Worm (Caenorhabditis elegans) whole organism, young adult: ENCODE measurements around the gene srt-4.
A peak's percentile ranks its signal among the peaks of the same experiment; 100 is the strongest.

ENCODE experiments used
- F33H1.4 ChIP-seq: fragments of 200-800 bp; sonication (Bioruptor generic); IDR thresholded peaks from 2 replicates; pipeline ENCODE4 v1.3.6; 2022; ENCODE audit warnings: missing genetic modification reagents, missing genetic modification characterization, missing compliant biosample characterization
- F52B5.7 ChIP-seq: sonication (generic microtip); optimal IDR thresholded peaks from 2 replicates; lab custom pipeline; 2016; ENCODE audit warnings: mild to moderate bottlenecking, missing genetic modification characterization, missing compliant biosample characterization
- F57A8.1 ChIP-seq: fragments of 200-800 bp; sonication (Bioruptor generic); optimal IDR thresholded peaks from 2 replicates; lab custom pipeline; 2018; ENCODE audit warnings: mild to moderate bottlenecking, missing genetic modification characterization, moderate library complexity, missing compliant biosample characterization
- T26A5.8 ChIP-seq: sonication (generic microtip); optimal IDR thresholded peaks from 2 replicates; lab custom pipeline; 2016; ENCODE audit warnings: missing genetic modification characterization, missing compliant biosample characterization
- Y79H2A.3 ChIP-seq: fragments of 200-800 bp; sonication (Bioruptor generic); conservative IDR thresholded peaks from 2 replicates; pipeline ENCODE4 v1.3.6; 2022; ENCODE audit warnings: missing genetic modification reagents, missing genetic modification characterization, missing compliant biosample characterization
- Y95B8A.8 ChIP-seq: fragments of 200-800 bp; sonication (Bioruptor generic); IDR thresholded peaks from 2 replicates; pipeline ENCODE4 v1.3.6; 2022; ENCODE audit warnings: missing genetic modification reagents, missing genetic modification characterization, missing compliant biosample characterization
- ama-1 ChIP-seq, 3 experiments: fragments of 150-350 bp in 1 of 3; sonication (generic microtip) in 2 of 3; optimal IDR thresholded peaks; 2 replicates each; lab custom pipeline; 2014 to 2018; ENCODE audit warnings: missing biosample characterization in 2 of 3, missing genetic modification characterization in 2 of 3, missing genetic modification reagents in 2 of 3
- aptf-2 ChIP-seq: fragments of 200-800 bp; sonication (Bioruptor generic); conservative IDR thresholded peaks from 2 replicates; pipeline ENCODE4 v1.3.6; 2022; ENCODE audit warnings: missing genetic modification reagents, missing genetic modification characterization, missing compliant biosample characterization
- athp-1 ChIP-seq: sonication (generic microtip); optimal IDR thresholded peaks from 2 replicates; lab custom pipeline; 2017; ENCODE audit warnings: mild to moderate bottlenecking, missing genetic modification characterization, missing compliant biosample characterization
- bed-2 ChIP-seq: fragments of 200-800 bp; sonication (Bioruptor generic); IDR thresholded peaks from 2 replicates; pipeline ENCODE4 v1.3.6; 2022; ENCODE audit warnings: missing genetic modification reagents, missing genetic modification characterization, missing compliant biosample characterization
- ccch-3 ChIP-seq: fragments of 200-800 bp; sonication (Bioruptor generic); optimal IDR thresholded peaks from 2 replicates; lab custom pipeline; 2018; ENCODE audit warnings: mild to moderate bottlenecking, missing genetic modification characterization, missing compliant biosample characterization
- ceh-100 ChIP-seq: fragments of 200-800 bp; sonication (Bioruptor generic); IDR thresholded peaks from 2 replicates; pipeline ENCODE4 v1.3.6; 2022; ENCODE audit warnings: missing genetic modification reagents, missing genetic modification characterization, missing compliant biosample characterization
- ceh-27 ChIP-seq: fragments of 200-800 bp; sonication (Bioruptor generic); optimal IDR thresholded peaks from 2 replicates; lab custom pipeline; 2018; ENCODE audit warnings: mild to moderate bottlenecking, missing genetic modification characterization, moderate library complexity, missing compliant biosample characterization
- ceh-91 ChIP-seq: fragments of 200-800 bp; sonication (Bioruptor generic); IDR thresholded peaks from 2 replicates; pipeline ENCODE4 v1.3.6; 2022; ENCODE audit warnings: missing genetic modification reagents, missing genetic modification characterization, missing compliant biosample characterization
- egl-18 ChIP-seq: fragments of 200-800 bp; sonication (Bioruptor generic); IDR thresholded peaks from 2 replicates; pipeline ENCODE4 v1.3.6; 2022; ENCODE audit warnings: missing genetic modification reagents, missing genetic modification characterization, missing compliant biosample characterization
- egl-44 ChIP-seq: fragments of 200-800 bp; sonication (Bioruptor generic); IDR thresholded peaks from 2 replicates; pipeline ENCODE4 v1.3.6; 2022; ENCODE audit warnings: missing genetic modification reagents, missing genetic modification characterization, missing compliant biosample characterization
- ets-4 ChIP-seq: fragments of 200-800 bp; sonication (Bioruptor generic); optimal IDR thresholded peaks from 2 replicates; lab custom pipeline; 2018; ENCODE audit warnings: mild to moderate bottlenecking, missing genetic modification characterization, missing compliant biosample characterization
- fkh-3 ChIP-seq: sonication (generic microtip); optimal IDR thresholded peaks from 2 replicates; lab custom pipeline; 2016; ENCODE audit warnings: mild to moderate bottlenecking, missing genetic modification characterization, missing compliant biosample characterization
- him-1 ChIP-seq: sonication (generic microtip); optimal IDR thresholded peaks from 2 replicates; lab custom pipeline; 2016; ENCODE audit warnings: missing genotype, missing genetic modification reagents, missing genetic modification characterization, missing compliant biosample characterization
- hlh-26 ChIP-seq: fragments of 200-800 bp; sonication (Bioruptor generic); conservative IDR thresholded peaks from 2 replicates; pipeline ENCODE4 v1.3.6; 2022; ENCODE audit warnings: missing genetic modification reagents, missing genetic modification characterization, missing compliant biosample characterization
- hmg-1.2 ChIP-seq: fragments of 200-800 bp; sonication (Bioruptor generic); IDR thresholded peaks from 2 replicates; pipeline ENCODE4 v1.3.6; 2022; ENCODE audit warnings: missing genetic modification reagents, missing genetic modification characterization, missing compliant biosample characterization
- let-526 ChIP-seq: fragments of 200-800 bp; sonication (Bioruptor generic); IDR thresholded peaks from 2 replicates; pipeline ENCODE4 v1.3.6; 2022; ENCODE audit warnings: missing genetic modification reagents, missing genetic modification characterization, missing compliant biosample characterization
- lin-26 ChIP-seq: fragments of 200-800 bp; sonication (Bioruptor generic); IDR thresholded peaks from 2 replicates; pipeline ENCODE4 v1.3.6; 2022; ENCODE audit warnings: missing genetic modification reagents, missing genetic modification characterization, missing compliant biosample characterization
- lsy-27 ChIP-seq: sonication (generic microtip); optimal IDR thresholded peaks from 2 replicates; lab custom pipeline; 2017; ENCODE audit warnings: missing genetic modification characterization, mild to moderate bottlenecking, missing compliant biosample characterization, antibody characterized with exemption, missing genotype, borderline replicate concordance; ENCODE audit not compliant: insufficient read depth
- madf-3 ChIP-seq: fragments of 200-800 bp; sonication (Bioruptor generic); IDR thresholded peaks from 2 replicates; pipeline ENCODE4 v1.3.6; 2022; ENCODE audit warnings: missing genetic modification reagents, missing genetic modification characterization, missing compliant biosample characterization
- mcd-1 ChIP-seq: fragments of 200-800 bp; sonication (Bioruptor generic); IDR thresholded peaks from 2 replicates; pipeline ENCODE4 v1.3.6; 2022; ENCODE audit warnings: missing genetic modification reagents, missing genetic modification characterization, missing compliant biosample characterization
- mel-28 ChIP-seq: sonication (generic microtip); optimal IDR thresholded peaks from 2 replicates; lab custom pipeline; 2016; ENCODE audit warnings: borderline replicate concordance, mild to moderate bottlenecking, missing genetic modification characterization, missing compliant biosample characterization
- nfya-1 ChIP-seq: sonication (generic microtip); optimal IDR thresholded peaks from 2 replicates; lab custom pipeline; 2017; ENCODE audit warnings: antibody characterized with exemption, missing compliant biosample characterization, missing genetic modification characterization, borderline replicate concordance; ENCODE audit not compliant: insufficient read depth
- nhr-27 ChIP-seq: fragments of 200-800 bp; sonication (Bioruptor generic); optimal IDR thresholded peaks from 2 replicates; lab custom pipeline; 2018; ENCODE audit warnings: mild to moderate bottlenecking, missing genetic modification characterization, moderate library complexity, missing compliant biosample characterization
- nhr-90 ChIP-seq: sonication (generic microtip); optimal IDR thresholded peaks from 2 replicates; lab custom pipeline; 2016; ENCODE audit warnings: missing genotype, mild to moderate bottlenecking, missing genetic modification characterization, missing compliant biosample characterization
- snpc-1.1 ChIP-seq: sonication (generic microtip); optimal IDR thresholded peaks from 2 replicates; lab custom pipeline; 2017; ENCODE audit warnings: missing genetic modification characterization, mild to moderate bottlenecking, missing compliant biosample characterization, antibody characterized with exemption, moderate library complexity, missing genotype, missing genetic modification reagents; ENCODE audit not compliant: insufficient read depth
- snpc-1.3 ChIP-seq: sonication (generic microtip); optimal IDR thresholded peaks from 2 replicates; lab custom pipeline; 2017; ENCODE audit warnings: missing genetic modification characterization, mild to moderate bottlenecking, missing compliant biosample characterization, antibody characterized with exemption, moderate library complexity, missing genotype, missing genetic modification reagents; ENCODE audit not compliant: insufficient read depth
- snpc-4 ChIP-seq, 5 experiments: fragments of 150-350 bp in 1 of 5; sonication (generic microtip) in 4 of 5; optimal IDR thresholded peaks; 2 replicates each; lab custom pipeline; 2014 to 2018; ENCODE audit warnings: missing genetic modification characterization in 5 of 5, missing biosample characterization in 3 of 5, antibody characterized with exemption in 2 of 5, mild to moderate bottlenecking in 2 of 5, missing compliant biosample characterization in 2 of 5, missing genotype in 2 of 5, moderate library complexity in 2 of 5, missing genetic modification reagents in 1 of 5
- zfh-2 ChIP-seq: fragments of 200-800 bp; sonication (Bioruptor generic); conservative IDR thresholded peaks from 2 replicates; pipeline ENCODE4 v1.3.6; 2022; ENCODE audit warnings: missing genetic modification reagents, missing genetic modification characterization, missing compliant biosample characterization
- ztf-26 ChIP-seq: sonication (generic microtip); optimal IDR thresholded peaks from 2 replicates; lab custom pipeline; 2017; ENCODE audit warnings: missing genetic modification characterization, missing compliant biosample characterization
- ztf-3 ChIP-seq: fragments of 200-800 bp; sonication (Bioruptor generic); optimal IDR thresholded peaks from 2 replicates; lab custom pipeline; 2018; ENCODE audit warnings: mild to moderate bottlenecking, missing genetic modification characterization, missing compliant biosample characterization
- ztf-6 ChIP-seq: fragments of 200-800 bp; sonication (Bioruptor generic); IDR thresholded peaks from 2 replicates; pipeline ENCODE4 v1.3.6; 2022; ENCODE audit warnings: missing genetic modification reagents, missing genetic modification characterization, missing compliant biosample characterization

Gene srt-4

DNA sequence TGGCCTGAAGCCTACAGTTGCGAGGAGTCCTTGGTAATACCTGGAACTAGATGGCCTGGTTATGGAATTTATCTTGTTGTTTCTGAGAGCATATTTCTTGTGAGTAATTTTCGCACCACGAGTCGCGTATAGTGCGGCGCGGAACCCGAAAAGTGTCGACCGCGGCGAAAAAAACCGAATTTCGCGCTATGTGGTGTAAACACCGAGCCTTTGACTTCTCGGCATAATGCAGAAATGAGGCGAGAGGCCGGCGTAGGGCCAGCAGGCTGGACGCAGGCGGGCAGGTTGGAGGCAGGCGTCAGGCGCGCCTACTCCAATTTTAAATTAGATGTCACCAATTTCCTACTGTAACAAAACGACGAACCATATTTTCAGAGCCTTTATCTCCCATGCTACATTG lies 2.0 kb upstream of the srt-4 start:
- TF ChIP-seq egl-18 (GFP tag; lab: Robert Waterston, UW): 0 out of 2 replicates have a peak, but pooled peaks have one; percentile 27
- TF ChIP-seq lin-26 (GFP tag; lab: Robert Waterston, UW): no peak
- TF ChIP-seq mcd-1: 0 out of 2 replicates have a peak, but pooled peaks have one; percentile 14
- TF ChIP-seq athp-1 (tag; lab: Kevin White, UChicago): no peak
- TF ChIP-seq F52B5.7 (tag; lab: Kevin White, UChicago): no peak
- no peak for TF ChIP-seq snpc-4 (GFP tag; optimal IDR thresholded peaks at IDR 0.05; lab: Kevin White, UChicago)
- peak in 2 of 4 experiments; percentile 63 to 80 for TF ChIP-seq snpc-4 (tag; optimal IDR thresholded peaks at IDR 0.05; lab: Kevin White, UChicago)
- no peak for TF ChIP-seq fkh-3 (tag; lab: Kevin White, UChicago)
- no peak for TF ChIP-seq lsy-27 (tag; lab: Kevin White, UChicago)
- no peak for TF ChIP-seq mel-28 (tag; lab: Kevin White, UChicago)
- TF ChIP-seq hmg-1.2 (GFP tag; lab: Robert Waterston, UW): peak; percentile 53
- TF ChIP-seq hlh-26 (GFP tag; lab: Robert Waterston, UW): no peak
- no peak for TF ChIP-seq madf-3
- no peak for TF ChIP-seq nhr-27 (tag; lab: Kevin White, UChicago)
- no peak for TF ChIP-seq ets-4 (GFP tag; lab: Kevin White, UChicago)
- TF ChIP-seq nfya-1 (tag; lab: Kevin White, UChicago): no peak
- TF ChIP-seq nhr-90 (tag; lab: Kevin White, UChicago): no peak
- no peak for TF ChIP-seq ztf-26 (tag; lab: Kevin White, UChicago)
- TF ChIP-seq snpc-1.3 (tag; lab: Kevin White, UChicago): no peak
- no peak for TF ChIP-seq egl-44 (GFP tag; lab: Robert Waterston, UW)
- peak; percentile 32 for TF ChIP-seq snpc-1.1 (tag; lab: Kevin White, UChicago)
- no peak for TF ChIP-seq F33H1.4 (GFP tag; lab: Robert Waterston, UW)
- TF ChIP-seq let-526 (GFP tag; lab: Robert Waterston, UW): no peak
- TF ChIP-seq zfh-2 (GFP tag; lab: Robert Waterston, UW): peak; percentile 79
- no peak for TF ChIP-seq ccch-3 (GFP tag; lab: Kevin White, UChicago)

DNA sequence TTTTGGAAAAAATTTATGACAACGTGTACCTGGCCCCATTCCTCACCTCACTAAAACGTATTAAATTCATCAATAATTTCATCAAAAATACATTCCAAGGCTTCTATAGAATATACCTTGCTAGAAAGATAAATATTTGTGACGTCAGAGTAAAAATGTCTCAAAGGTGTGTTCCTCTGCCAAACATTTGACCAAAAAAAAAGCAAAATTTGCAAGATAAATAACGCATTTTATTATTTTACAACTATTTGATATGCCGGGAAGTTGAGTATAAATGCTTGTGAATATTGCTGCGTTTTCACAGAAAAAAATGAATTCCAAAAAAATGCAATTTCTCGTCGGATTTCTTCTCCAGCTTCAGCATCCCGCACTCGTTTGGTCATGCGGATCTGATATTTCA lies 2.9 kb downstream of the srt-4 start, which contains the start of gene C29G2.3:
Gene C29G2.3 (plus strand): TSS at position 301 of the 400 bp plus-strand sequence.
- TF ChIP-seq ceh-27 (GFP tag; lab: Kevin White, UChicago) (no peak), ztf-3 (no peak), ztf-6 (GFP tag; lab: Robert Waterston, UW) (no peak), F57A8.1 (GFP tag; lab: Kevin White, UChicago) (no peak), ama-1 (optimal IDR thresholded peaks at IDR 0.05; lab: Kevin White, UChicago) (no peak), ama-1 (GFP tag; optimal IDR thresholded peaks at IDR 0.05; lab: Kevin White, UChicago) (no peak), Y95B8A.8 (GFP tag; lab: Robert Waterston, UW) (no peak), ceh-100 (GFP tag; lab: Robert Waterston, UW) (no peak), let-526 (GFP tag; lab: Robert Waterston, UW) (no peak), bed-2 (GFP tag; lab: Robert Waterston, UW) (no peak), ceh-91 (no peak), lin-26 (GFP tag; lab: Robert Waterston, UW) (no peak), aptf-2 (GFP tag; lab: Robert Waterston, UW) (no peak), Y79H2A.3 (no peak), him-1 (tag; lab: Kevin White, UChicago) (no peak), T26A5.8 (tag; lab: Kevin White, UChicago) (no peak)
- TF ChIP-seq, all 124 proteins: peak for 0
